Fruit fly (Drosophila melanogaster): ENCODE results near the gene ncd.
A peak's percentile ranks its signal among the peaks of the same experiment; 100 is the strongest.

ncd gene

dm6 chr3R:29802753-29803313 lies 4.1 kb downstream of the ncd start, which contains the start of the genes Etfb and CG7789:
TSS of gene Etfb (minus strand) at chr3R:29802945.
TSS of gene CG7789 (plus strand) at chr3R:29803196.
- TF ChIP-seq CTCF (optimal IDR thresholded peaks at IDR 0.05) (no peak), CG8478 (optimal IDR thresholded peaks at IDR 0.05) (no peak)

dm6 chr3R:29799681-29800028 lies 7.3 kb downstream of the ncd start:
- TF ChIP-seq CG8478 (optimal IDR thresholded peaks at IDR 0.05) (no peak), CTCF (optimal IDR thresholded peaks at IDR 0.05) (no peak)

- TF ChIP-seq CG8478 (optimal IDR thresholded peaks at IDR 0.05) (no peak), CTCF (optimal IDR thresholded peaks at IDR 0.05) (peak; percentile 16 to 25)
Observed at dm6 chr3R:29798966-29799680, 7.8 kb downstream of the ncd start, which contains the start of the genes Rnb and Drice. TSS of gene Rnb (minus strand) at chr3R:29799354. TSS of gene Drice (plus strand) at chr3R:29799658.

dm6 chr3R:29797183-29797582 lies 9.7 kb downstream of the ncd start:
- TF ChIP-seq CTCF (optimal IDR thresholded peaks at IDR 0.05) (no peak), CG8478 (optimal IDR thresholded peaks at IDR 0.05) (no peak)

dm6 chr3R:29794161-29794882 lies 12.6 kb downstream of the ncd start, which contains the start of gene sro:
TSS of gene sro (plus strand) at chr3R:29794597.
- no peak for TF ChIP-seq CTCF (optimal IDR thresholded peaks at IDR 0.05)
- TF ChIP-seq CG8478 (optimal IDR thresholded peaks at IDR 0.05): no peak

dm6 chr3R:29790183-29790582 lies 16.7 kb downstream of the ncd start:
- no peak for TF ChIP-seq CTCF (optimal IDR thresholded peaks at IDR 0.05)
- TF ChIP-seq CG8478 (optimal IDR thresholded peaks at IDR 0.05): no peak

- TF ChIP-seq CTCF (optimal IDR thresholded peaks at IDR 0.05): no peak
- TF ChIP-seq CG8478 (optimal IDR thresholded peaks at IDR 0.05): no peak
Observed at dm6 chr3R:29787891-29788549, 18.9 kb downstream of the ncd start.

- TF ChIP-seq CG8478 (optimal IDR thresholded peaks at IDR 0.05) (no peak), CTCF (optimal IDR thresholded peaks at IDR 0.05) (no peak)
Observed at dm6 chr3R:29786016-29786996, 20.6 kb downstream of the ncd start.

- TF ChIP-seq CTCF (optimal IDR thresholded peaks at IDR 0.05) (no peak), CG8478 (optimal IDR thresholded peaks at IDR 0.05) (no peak)
Observed at dm6 chr3R:29785242-29785641, 21.7 kb downstream of the ncd start.

- no peak for TF ChIP-seq CTCF (optimal IDR thresholded peaks at IDR 0.05)
- TF ChIP-seq CG8478 (optimal IDR thresholded peaks at IDR 0.05): no peak
Observed at dm6 chr3R:29783210-29783609, 23.7 kb downstream of the ncd start.

- TF ChIP-seq CG8478 (optimal IDR thresholded peaks at IDR 0.05): no peak
- no peak for TF ChIP-seq CTCF (optimal IDR thresholded peaks at IDR 0.05)
Observed at dm6 chr3R:29782367-29782766, 24.6 kb downstream of the ncd start.

- TF ChIP-seq CTCF (optimal IDR thresholded peaks at IDR 0.05) (no peak), CG8478 (optimal IDR thresholded peaks at IDR 0.05) (no peak)
Observed at dm6 chr3R:29781874-29782273, 25.1 kb downstream of the ncd start.

- no peak for TF ChIP-seq CTCF (optimal IDR thresholded peaks at IDR 0.05)
- no peak for TF ChIP-seq CG8478 (optimal IDR thresholded peaks at IDR 0.05)
Observed at dm6 chr3R:29780402-29781029, 26.4 kb downstream of the ncd start, which contains the start of gene fig. TSS of gene fig (minus strand) at chr3R:29780452.

dm6 chr3R:29778985-29779298 lies 28.0 kb downstream of the ncd start:
- TF ChIP-seq CTCF (optimal IDR thresholded peaks at IDR 0.05) (no peak), CG8478 (optimal IDR thresholded peaks at IDR 0.05) (no peak)

All from S2 (cell line).